Worm (Caenorhabditis elegans) whole organism, L2 larva: ENCODE results near the gene nceh-1.

Experiments
- C34F6.9 ChIP-seq: fragments of 150-350 bp; optimal IDR thresholded peaks from 2 replicates; lab custom pipeline; 2014; ENCODE audit warnings: missing biosample characterization, missing genetic modification characterization
- F13H6.1 ChIP-seq: sonication (generic microtip); optimal IDR thresholded peaks from 2 replicates; lab custom pipeline; 2016; ENCODE audit warnings: missing genetic modification characterization, missing compliant biosample characterization
- R02D3.7 ChIP-seq: fragments of 150-350 bp; optimal IDR thresholded peaks from 2 replicates; lab custom pipeline; 2014; ENCODE audit warnings: missing biosample characterization, missing genetic modification characterization
- Y55F3AM.14 ChIP-seq: fragments of 200-800 bp; sonication (Bioruptor generic); optimal IDR thresholded peaks from 2 replicates; lab custom pipeline; 2018; ENCODE audit warnings: mild to moderate bottlenecking, missing genetic modification characterization, missing compliant biosample characterization
- ZK546.5 ChIP-seq: sonication (generic microtip); optimal IDR thresholded peaks from 2 replicates; lab custom pipeline; 2017; ENCODE audit warnings: missing biosample characterization, missing genetic modification characterization
- alr-1 ChIP-seq: fragments of 150-350 bp; optimal IDR thresholded peaks from 2 replicates; lab custom pipeline; 2014; ENCODE audit warnings: missing biosample characterization, missing genetic modification characterization
- ama-1 ChIP-seq: fragments of 150-350 bp; optimal IDR thresholded peaks from 2 replicates; lab custom pipeline; 2018; ENCODE audit warnings: inconsistent platforms
- blmp-1 ChIP-seq: sonication (generic microtip); optimal IDR thresholded peaks from 2 replicates; lab custom pipeline; 2017; ENCODE audit warnings: missing genetic modification characterization, mild to moderate bottlenecking, missing compliant biosample characterization, antibody characterized with exemption, moderate library complexity; ENCODE audit not compliant: insufficient read depth
- ceh-16 ChIP-seq: fragments of 150-350 bp; optimal IDR thresholded peaks from 2 replicates; lab custom pipeline; 2014; ENCODE audit warnings: missing biosample characterization, missing genetic modification characterization
- ceh-82 ChIP-seq: fragments of 150-350 bp; optimal IDR thresholded peaks from 2 replicates; lab custom pipeline; 2014; ENCODE audit warnings: missing biosample characterization, missing genetic modification characterization
- crh-2 ChIP-seq: sonication (generic microtip); optimal IDR thresholded peaks from 2 replicates; lab custom pipeline; 2017; ENCODE audit warnings: missing biosample characterization, missing genetic modification characterization
- dmd-4 ChIP-seq: sonication (generic microtip); optimal IDR thresholded peaks from 2 replicates; lab custom pipeline; 2017; ENCODE audit warnings: missing biosample characterization, missing genetic modification characterization
- egl-27 ChIP-seq: sonication (generic microtip); optimal IDR thresholded peaks from 3 replicates; lab custom pipeline; 2017; ENCODE audit warnings: missing biosample characterization, missing genetic modification reagents, missing genetic modification characterization
- elt-1 ChIP-seq: fragments of 150-350 bp; optimal IDR thresholded peaks from 2 replicates; lab custom pipeline; 2014; ENCODE audit warnings: missing biosample characterization, missing genetic modification characterization
- fos-1 ChIP-seq: fragments of 150-350 bp; optimal IDR thresholded peaks from 2 replicates; lab custom pipeline; 2014; ENCODE audit warnings: missing biosample characterization, missing genetic modification characterization
- gmeb-1 ChIP-seq: fragments of 150-350 bp; optimal IDR thresholded peaks from 2 replicates; lab custom pipeline; 2014; ENCODE audit warnings: missing biosample characterization, missing genetic modification characterization
- lin-11 ChIP-seq: fragments of 150-350 bp; sonication (generic microtip); optimal IDR thresholded peaks from 2 replicates; lab custom pipeline; 2014; ENCODE audit warnings: missing biosample characterization, missing genetic modification characterization, inconsistent platforms, mixed read lengths
- lin-13 ChIP-seq: fragments of 150-350 bp; optimal IDR thresholded peaks from 2 replicates; lab custom pipeline; 2014; ENCODE audit warnings: missing biosample characterization, missing genetic modification reagents, missing genetic modification characterization
- lsy-2 ChIP-seq, 2 experiments: fragments of 150-350 bp in 1 of 2; sonication (generic microtip) in 1 of 2; optimal IDR thresholded peaks; 2 replicates each; lab custom pipeline; 2014 to 2017; ENCODE audit warnings: missing biosample characterization in 2 of 2, missing genetic modification characterization in 2 of 2
- mab-5 ChIP-seq: fragments of 150-350 bp; optimal IDR thresholded peaks from 2 replicates; lab custom pipeline; 2014; ENCODE audit warnings: missing biosample characterization, missing genetic modification characterization
- mbf-1 ChIP-seq: sonication (generic microtip); optimal IDR thresholded peaks from 2 replicates; lab custom pipeline; 2017; ENCODE audit warnings: missing biosample characterization, missing genetic modification characterization
- nhr-12 ChIP-seq: fragments of 150-350 bp; optimal IDR thresholded peaks from 2 replicates; lab custom pipeline; 2014; ENCODE audit warnings: missing biosample characterization, missing genetic modification characterization
- nhr-129 ChIP-seq: fragments of 150-350 bp; optimal IDR thresholded peaks from 2 replicates; lab custom pipeline; 2014; ENCODE audit warnings: missing biosample characterization, missing genetic modification characterization
- nhr-21 ChIP-seq: fragments of 150-350 bp; optimal IDR thresholded peaks from 2 replicates; lab custom pipeline; 2014; ENCODE audit warnings: missing biosample characterization, missing genetic modification characterization
- nhr-23 ChIP-seq: fragments of 150-350 bp; optimal IDR thresholded peaks from 2 replicates; lab custom pipeline; 2014; ENCODE audit warnings: missing biosample characterization, missing genetic modification reagents, missing genetic modification characterization
- nhr-25 ChIP-seq: fragments of 150-350 bp; sonication (generic microtip); optimal IDR thresholded peaks from 3 replicates; lab custom pipeline; 2014; ENCODE audit warnings: missing biosample characterization, missing genetic modification characterization
- nhr-6 ChIP-seq: fragments of 150-350 bp; optimal IDR thresholded peaks from 2 replicates; lab custom pipeline; 2014; ENCODE audit warnings: missing biosample characterization, missing genetic modification characterization
- nhr-77 ChIP-seq: fragments of 150-350 bp; optimal IDR thresholded peaks from 2 replicates; lab custom pipeline; 2014; ENCODE audit warnings: missing biosample characterization, missing genetic modification characterization
- skn-1 ChIP-seq: sonication (generic microtip); optimal IDR thresholded peaks from 2 replicates; lab custom pipeline; 2017; ENCODE audit warnings: missing biosample characterization, missing genetic modification characterization
- sma-3 ChIP-seq: sonication (generic microtip); optimal IDR thresholded peaks from 2 replicates; lab custom pipeline; 2016; ENCODE audit warnings: missing genetic modification reagents, missing genetic modification characterization, missing compliant biosample characterization
- sma-9 ChIP-seq, 2 experiments: fragments of 150-350 bp in 1 of 2; sonication (generic microtip) in 1 of 2; optimal IDR thresholded peaks; 2 replicates each; lab custom pipeline; 2014 to 2016; ENCODE audit warnings: missing genetic modification characterization in 2 of 2, mild to moderate bottlenecking in 1 of 2, missing biosample characterization in 1 of 2, missing compliant biosample characterization in 1 of 2, missing genetic modification reagents in 1 of 2, moderate library complexity in 1 of 2
- unc-39 ChIP-seq: fragments of 150-350 bp; optimal IDR thresholded peaks from 2 replicates; lab custom pipeline; 2014; ENCODE audit warnings: missing biosample characterization, missing genetic modification characterization
- unc-55 ChIP-seq: fragments of 150-350 bp; sonication (generic microtip); optimal IDR thresholded peaks from 3 replicates; lab custom pipeline; 2014; ENCODE audit warnings: missing biosample characterization, missing genetic modification reagents, missing genetic modification characterization
- zag-1 ChIP-seq: fragments of 150-350 bp; optimal IDR thresholded peaks from 2 replicates; lab custom pipeline; 2014; ENCODE audit warnings: missing biosample characterization, missing genetic modification characterization
- ztf-4 ChIP-seq: fragments of 150-350 bp; optimal IDR thresholded peaks from 2 replicates; lab custom pipeline; 2014; ENCODE audit warnings: missing biosample characterization, missing genetic modification characterization

Gene nceh-1

ce11 chrV:19390029-19390428 lies 12.8 kb downstream of the nceh-1 start, which contains the start of gene slcr-46.2:
slcr-46.2 (minus strand) TSS chrV:19390129.
- no peak for TF ChIP-seq nhr-12 (tag; lab: Kevin White, UChicago)
- no peak for TF ChIP-seq egl-27
- no peak for TF ChIP-seq sma-9 (GFP tag; optimal IDR thresholded peaks at IDR 0.05; lab: Kevin White, UChicago)
- TF ChIP-seq sma-9 (tag; optimal IDR thresholded peaks at IDR 0.05; lab: Kevin White, UChicago): no peak
- TF ChIP-seq crh-2 (tag; lab: Kevin White, UChicago): no peak
- no peak for TF ChIP-seq Y55F3AM.14 (GFP tag; lab: Kevin White, UChicago)
- no peak for TF ChIP-seq R02D3.7
- TF ChIP-seq nhr-77 (tag; lab: Kevin White, UChicago): no peak
- no peak for TF ChIP-seq alr-1 (tag; lab: Kevin White, UChicago)
- no peak for TF ChIP-seq nhr-23 (tag; lab: Kevin White, UChicago)
- TF ChIP-seq ztf-4 (tag; lab: Kevin White, UChicago): no peak
- no peak for TF ChIP-seq lsy-2 (tag; optimal IDR thresholded peaks at IDR 0.05; lab: Kevin White, UChicago)
- no peak for TF ChIP-seq gmeb-1
- TF ChIP-seq blmp-1 (tag; lab: Kevin White, UChicago): no peak
- no peak for TF ChIP-seq lin-11 (tag; lab: Kevin White, UChicago)

- no peak for TF ChIP-seq nhr-6 (tag; lab: Kevin White, UChicago)
- TF ChIP-seq lsy-2 (tag; optimal IDR thresholded peaks at IDR 0.05; lab: Kevin White, UChicago): peak in 1 of 2 experiments; percentile 33
- TF ChIP-seq nhr-77 (tag; lab: Kevin White, UChicago): no peak
- TF ChIP-seq dmd-4 (tag; lab: Kevin White, UChicago): no peak
- no peak for TF ChIP-seq nhr-12 (tag; lab: Kevin White, UChicago)
- TF ChIP-seq zag-1: no peak
- TF ChIP-seq nhr-129: peak; percentile 10
- no peak for TF ChIP-seq egl-27
- no peak for TF ChIP-seq gmeb-1
- TF ChIP-seq C34F6.9 (tag; lab: Kevin White, UChicago): peak; percentile 20
- no peak for TF ChIP-seq mbf-1 (tag; lab: Kevin White, UChicago)
- TF ChIP-seq crh-2 (tag; lab: Kevin White, UChicago): peak; percentile 14
- no peak for TF ChIP-seq nhr-21 (tag; lab: Kevin White, UChicago)
- TF ChIP-seq sma-3: no peak
- peak; percentile 57 for TF ChIP-seq unc-55 (GFP tag; lab: Kevin White, UChicago)
- no peak for TF ChIP-seq ceh-82 (tag; lab: Kevin White, UChicago)
- TF ChIP-seq nhr-25 (tag; lab: Kevin White, UChicago): no peak
Observed at ce11 chrV:19391242-19391641, 14.0 kb downstream of the nceh-1 start.

ce11 chrV:19394750-19395149 lies 17.5 kb downstream of the nceh-1 start, which contains the start of gene C25F9.8:
C25F9.8 (plus strand) TSS chrV:19395050.
- no peak for TF ChIP-seq sma-3
- no peak for TF ChIP-seq fos-1
- no peak for TF ChIP-seq elt-1 (tag; lab: Kevin White, UChicago)
- TF ChIP-seq lin-13 (GFP tag; lab: Kevin White, UChicago): no peak
- TF ChIP-seq unc-55 (GFP tag; lab: Kevin White, UChicago): no peak
- no peak for TF ChIP-seq ztf-4 (tag; lab: Kevin White, UChicago)
- no peak for TF ChIP-seq skn-1 (tag; lab: Kevin White, UChicago)
- no peak for TF ChIP-seq nhr-129
- TF ChIP-seq lsy-2 (tag; optimal IDR thresholded peaks at IDR 0.05; lab: Kevin White, UChicago): no peak
- TF ChIP-seq sma-9 (GFP tag; optimal IDR thresholded peaks at IDR 0.05; lab: Kevin White, UChicago): no peak
- no peak for TF ChIP-seq sma-9 (tag; optimal IDR thresholded peaks at IDR 0.05; lab: Kevin White, UChicago)
- no peak for TF ChIP-seq ZK546.5 (tag; lab: Kevin White, UChicago)
- TF ChIP-seq ceh-82 (tag; lab: Kevin White, UChicago): no peak

ce11 chrV:19396576-19397313 lies 19.5 kb downstream of the nceh-1 start:
- TF ChIP-seq alr-1 (tag; lab: Kevin White, UChicago): no peak

- TF ChIP-seq fos-1 (no peak), ztf-4 (tag; lab: Kevin White, UChicago) (no peak), ceh-16 (no peak), nhr-6 (tag; lab: Kevin White, UChicago) (no peak), lin-11 (tag; lab: Kevin White, UChicago) (no peak), unc-39 (tag; lab: Kevin White, UChicago) (no peak), C34F6.9 (tag; lab: Kevin White, UChicago) (no peak), ama-1 (lab: Kevin White, UChicago) (no peak), F13H6.1 (no peak), mbf-1 (tag; lab: Kevin White, UChicago) (no peak), egl-27 (no peak), nhr-129 (no peak), mab-5 (no peak), ZK546.5 (tag; lab: Kevin White, UChicago) (no peak)
Observed at ce11 chrV:19398396-19398795, 21.2 kb downstream of the nceh-1 start.
